Fruit fly (Drosophila melanogaster): ENCODE measurements around the gene CG17141.

The CG17141 gene

DNA sequence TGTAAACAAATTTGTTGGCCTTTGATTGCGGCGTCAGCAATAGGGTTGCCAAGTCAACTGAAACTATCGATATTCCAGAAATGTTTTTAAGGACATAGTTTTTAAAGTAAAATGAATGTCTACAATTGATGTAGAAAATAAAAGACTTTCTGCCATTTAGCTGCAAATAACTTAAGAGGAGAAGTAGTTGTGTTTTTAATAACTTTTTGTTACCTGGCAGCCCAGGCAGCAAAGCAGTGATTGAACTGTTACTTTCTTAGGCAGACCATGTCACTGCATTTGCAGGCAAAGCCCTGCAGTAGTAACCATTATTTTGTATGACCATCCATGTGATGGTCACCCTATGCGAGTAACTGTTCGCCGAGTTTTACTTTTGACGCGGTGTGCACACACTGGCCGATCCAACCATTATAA is 3.1 kb upstream of the CG17141 start, which contains the start of the genes rumi, CG7029 and Usp12-46 (continued):
- TF ChIP-seq Ets97D (GFP tag; optimal IDR thresholded peaks at IDR 0.05) (peak; percentile 89), CG8924 (tag; optimal IDR thresholded peaks at IDR 0.05) (peak; percentile 87), Awh (GFP tag; IDR thresholded peaks at IDR 0.05) (peak; percentile 63), unpg (GFP tag; optimal IDR thresholded peaks at IDR 0.05) (peak; percentile 89), fd96Cb (tag; optimal IDR thresholded peaks at IDR 0.05) (peak; percentile 82), Hr78 (GFP tag; optimal IDR thresholded peaks at IDR 0.05) (no peak), CG1647 (GFP tag; optimal IDR thresholded peaks at IDR 0.05) (peak; percentile 90), vfl (GFP tag; optimal IDR thresholded peaks at IDR 0.05) (peak; percentile 68), toy (GFP tag; IDR thresholded peaks at IDR 0.05) (peak; percentile 63), CG12391 (tag; optimal IDR thresholded peaks at IDR 0.05) (peak; percentile 92), slp2 (GFP tag; optimal IDR thresholded peaks at IDR 0.05) (peak; percentile 87), CG9932 (GFP tag; IDR thresholded peaks at IDR 0.05) (peak; percentile 88), H2.0 (GFP tag; IDR thresholded peaks at IDR 0.05) (peak; percentile 83), CG7987 (GFP tag; optimal IDR thresholded peaks at IDR 0.05) (peak; percentile 57), luna (GFP tag; optimal IDR thresholded peaks at IDR 0.05) (peak; percentile 75), CG18476 (GFP tag; optimal IDR thresholded peaks at IDR 0.05) (peak; percentile 81), Max (GFP tag; optimal IDR thresholded peaks at IDR 0.05) (peak; percentile 80), bbx (GFP tag; IDR thresholded peaks at IDR 0.05; ENCODE audit: partially characterized antibody) (peak; percentile 67), CG10654 (GFP tag; optimal IDR thresholded peaks at IDR 0.05) (peak; percentile 87), bab2 (GFP tag; optimal IDR thresholded peaks at IDR 0.05) (peak; percentile 88), CG13287 (GFP tag; IDR thresholded peaks at IDR 0.05; ENCODE audit: partially characterized antibody) (peak; percentile 87), sim (GFP tag; IDR thresholded peaks at IDR 0.05) (peak; percentile 58; the same call in 1 of the 2 replicates), CG10543 (GFP tag; optimal IDR thresholded peaks at IDR 0.05) (peak; percentile 77), CG15269 (tag; optimal IDR thresholded peaks at IDR 0.05) (peak; percentile 86), CG30431 (GFP tag; optimal IDR thresholded peaks at IDR 0.05) (peak; percentile 72), ATbp (GFP tag; optimal IDR thresholded peaks at IDR 0.05) (peak; percentile 64), ftz-f1 (GFP tag; optimal IDR thresholded peaks at IDR 0.05) (peak; percentile 56), Hand (GFP tag; optimal IDR thresholded peaks at IDR 0.05) (peak; percentile 44), zfh2 (GFP tag; optimal IDR thresholded peaks at IDR 0.05) (peak; percentile 93), CG16813 (GFP tag; IDR thresholded peaks at IDR 0.05; ENCODE audit: partially characterized antibody) (peak; percentile 81), Asciz (GFP tag; optimal IDR thresholded peaks at IDR 0.05) (peak; percentile 44), Usf (GFP tag; optimal IDR thresholded peaks at IDR 0.05) (peak; percentile 70), CG10959 (GFP tag; IDR thresholded peaks at IDR 0.05) (peak; percentile 73), CG4854 (GFP tag; optimal IDR thresholded peaks at IDR 0.05) (peak; percentile 84), NFAT (GFP tag; IDR thresholded peaks at IDR 0.05) (peak; percentile 84), pum (GFP tag; optimal IDR thresholded peaks at IDR 0.05) (peak; percentile 89), CG2199 (GFP tag; IDR thresholded peaks at IDR 0.05) (0 out of 3 replicates have a peak, but pooled peaks have one; percentile 33), row (GFP tag; IDR thresholded peaks at IDR 0.05) (peak; percentile 97), Hr3 (GFP tag; optimal IDR thresholded peaks at IDR 0.05) (peak; percentile 88), pita (GFP tag; optimal IDR thresholded peaks at IDR 0.05) (no peak), psq (GFP tag; optimal IDR thresholded peaks at IDR 0.05) (peak; percentile 64), CG17829 (tag; optimal IDR thresholded peaks at IDR 0.05) (peak; percentile 86), z (GFP tag; IDR thresholded peaks at IDR 0.05) (no peak), dmrt11E (tag; optimal IDR thresholded peaks at IDR 0.05) (peak; percentile 87), CG14965 (GFP tag; optimal IDR thresholded peaks at IDR 0.05; ENCODE audit: borderline replicate concordance) (no peak), Taf1 (GFP tag; IDR thresholded peaks at IDR 0.05) (peak; percentile 53; the same call in 1 of the 2 replicates), CG6765 (GFP tag; optimal IDR thresholded peaks at IDR 0.05) (peak; percentile 63), CG3838 (GFP tag; optimal IDR thresholded peaks at IDR 0.05) (peak; percentile 67), CG2889 (GFP tag; IDR thresholded peaks at IDR 0.05) (peak; percentile 79), CG6654 (GFP tag; optimal IDR thresholded peaks at IDR 0.05) (peak; percentile 44)
